Worm (Caenorhabditis elegans) whole organism, L1 larva: ENCODE measurements around the gene F53F4.11.

Source experiments
- C16A3.4 ChIP-seq: fragments of 150-350 bp; optimal IDR thresholded peaks from 2 replicates; lab custom pipeline; 2014; ENCODE audit warnings: missing biosample characterization, missing genetic modification characterization
- aha-1 ChIP-seq: fragments of 150-350 bp; optimal IDR thresholded peaks from 2 replicates; lab custom pipeline; 2014; ENCODE audit warnings: missing biosample characterization, missing genetic modification characterization
- alr-1 ChIP-seq: fragments of 200-800 bp; sonication (Bioruptor generic); optimal IDR thresholded peaks from 2 replicates; lab custom pipeline; 2018; ENCODE audit warnings: borderline replicate concordance, mild to moderate bottlenecking, missing genetic modification characterization, missing compliant biosample characterization
- ama-1 ChIP-seq: fragments of 150-350 bp; optimal IDR thresholded peaks from 2 replicates; lab custom pipeline; 2014
- blmp-1 ChIP-seq: fragments of 150-350 bp; optimal IDR thresholded peaks from 2 replicates; lab custom pipeline; 2014; ENCODE audit warnings: missing biosample characterization, missing genetic modification characterization
- ceh-8 ChIP-seq: fragments of 200-800 bp; sonication (Bioruptor generic); optimal IDR thresholded peaks from 2 replicates; lab custom pipeline; 2018; ENCODE audit warnings: mild to moderate bottlenecking, missing genetic modification characterization, moderate library complexity, missing compliant biosample characterization
- ceh-82 ChIP-seq, 3 experiments: fragments of 150-350 bp in 1 of 3; sonication (generic microtip) in 2 of 3; optimal IDR thresholded peaks; 2 replicates each; lab custom pipeline; 2014 to 2017; ENCODE audit warnings: missing biosample characterization in 3 of 3, missing genetic modification characterization in 3 of 3
- dpl-1 ChIP-seq, 3 experiments: fragments of 150-350 bp in 2 of 3; sonication (generic microtip) in 1 of 3; optimal IDR thresholded peaks; 2 replicates each; lab custom pipeline; 2014 to 2017; ENCODE audit warnings: missing biosample characterization in 3 of 3, missing genetic modification characterization in 3 of 3, missing genetic modification reagents in 3 of 3
- efl-1 ChIP-seq, 4 experiments: fragments of 150-350 bp; optimal IDR thresholded peaks in 3 of 4; peaks in 1 of 4; 1 replicate in 1 of 4; 2 replicates in 3 of 4; lab custom pipeline; 2014; ENCODE audit warnings: missing biosample characterization in 2 of 4, missing genetic modification characterization in 2 of 4, missing genetic modification reagents in 2 of 4
- efl-3 ChIP-seq: fragments of 200-800 bp; sonication (Bioruptor generic); optimal IDR thresholded peaks from 2 replicates; lab custom pipeline; 2018; ENCODE audit warnings: mild to moderate bottlenecking, missing genetic modification characterization, missing compliant biosample characterization
- egl-13 ChIP-seq: sonication (generic microtip); optimal IDR thresholded peaks from 2 replicates; lab custom pipeline; 2016; ENCODE audit warnings: missing genotype, missing genetic modification reagents, missing genetic modification characterization, missing compliant biosample characterization
- elt-2 ChIP-seq: sonication (generic microtip); optimal IDR thresholded peaks from 2 replicates; lab custom pipeline; 2016; ENCODE audit warnings: missing genetic modification characterization, mild to moderate bottlenecking, inconsistent platforms, missing compliant biosample characterization, missing genetic modification reagents
- elt-3 ChIP-seq, 6 experiments: fragments of 150-350 bp in 1 of 6; sonication (generic microtip); optimal IDR thresholded peaks; 2 replicates each; lab custom pipeline; 2017 to 2018; ENCODE audit warnings: missing biosample characterization in 6 of 6, missing genetic modification characterization in 6 of 6, inconsistent platforms in 1 of 6
- fkh-4 ChIP-seq: sonication (generic microtip); optimal IDR thresholded peaks from 2 replicates; lab custom pipeline; 2016; ENCODE audit warnings: missing compliant biosample characterization, missing genetic modification characterization, borderline replicate concordance
- fkh-8 ChIP-seq: sonication (generic microtip); optimal IDR thresholded peaks from 2 replicates; lab custom pipeline; 2016; ENCODE audit warnings: mild to moderate bottlenecking, missing genetic modification characterization, missing compliant biosample characterization
- fos-1 ChIP-seq: fragments of 150-350 bp; optimal IDR thresholded peaks from 2 replicates; lab custom pipeline; 2014; ENCODE audit warnings: missing biosample characterization, missing genetic modification characterization
- isw-1 ChIP-seq: fragments of 200-800 bp; sonication (Bioruptor generic); IDR thresholded peaks from 2 replicates; pipeline ENCODE4 v1.3.6; 2022; ENCODE audit warnings: missing genetic modification characterization, missing compliant biosample characterization
- lin-13 ChIP-seq: fragments of 150-350 bp; optimal IDR thresholded peaks from 2 replicates; lab custom pipeline; 2014; ENCODE audit warnings: missing biosample characterization, missing genetic modification reagents, missing genetic modification characterization
- lin-14 ChIP-seq: fragments of 200-800 bp; sonication (Bioruptor generic); optimal IDR thresholded peaks from 2 replicates; lab custom pipeline; 2018; ENCODE audit warnings: mild to moderate bottlenecking, missing genetic modification characterization, moderate library complexity, missing compliant biosample characterization
- lin-15B ChIP-seq: fragments of 150-350 bp; sonication (generic microtip); optimal IDR thresholded peaks from 3 replicates; lab custom pipeline; 2014; ENCODE audit warnings: missing biosample characterization, missing genetic modification characterization
- lin-35 ChIP-seq, 2 experiments: fragments of 150-350 bp; optimal IDR thresholded peaks; 2 replicates each; lab custom pipeline; 2014; ENCODE audit warnings: missing biosample characterization in 2 of 2, missing genetic modification characterization in 2 of 2, missing genetic modification reagents in 2 of 2
- lin-39 ChIP-seq: fragments of 150-350 bp; optimal IDR thresholded peaks from 2 replicates; lab custom pipeline; 2014; ENCODE audit warnings: missing biosample characterization, missing genetic modification reagents, missing genetic modification characterization
- lir-3 ChIP-seq: sonication (generic microtip); optimal IDR thresholded peaks from 2 replicates; lab custom pipeline; 2016; ENCODE audit warnings: mild to moderate bottlenecking, missing genetic modification characterization, moderate library complexity, missing compliant biosample characterization; ENCODE audit not compliant: poor library complexity
- lsy-2 ChIP-seq, 2 experiments: fragments of 150-350 bp; optimal IDR thresholded peaks; 2 replicates each; lab custom pipeline; 2014; ENCODE audit warnings: missing biosample characterization in 2 of 2, missing genetic modification characterization in 2 of 2
- mef-2 ChIP-seq: fragments of 150-350 bp; optimal IDR thresholded peaks from 2 replicates; lab custom pipeline; 2014; ENCODE audit warnings: missing biosample characterization, missing genetic modification characterization
- nhr-11 ChIP-seq: fragments of 150-350 bp; optimal IDR thresholded peaks from 2 replicates; lab custom pipeline; 2014; ENCODE audit warnings: missing biosample characterization, missing genetic modification characterization
- nhr-12 ChIP-seq: sonication (generic microtip); optimal IDR thresholded peaks from 2 replicates; lab custom pipeline; 2017; ENCODE audit warnings: missing biosample characterization, missing genetic modification characterization
- nhr-20 ChIP-seq: sonication (generic microtip); optimal IDR thresholded peaks from 2 replicates; lab custom pipeline; 2016; ENCODE audit warnings: mild to moderate bottlenecking, missing genetic modification characterization, missing compliant biosample characterization
- nhr-237 ChIP-seq: fragments of 150-350 bp; optimal IDR thresholded peaks from 2 replicates; lab custom pipeline; 2014; ENCODE audit warnings: missing biosample characterization, missing genetic modification characterization
- nhr-47 ChIP-seq: sonication (generic microtip); optimal IDR thresholded peaks from 2 replicates; lab custom pipeline; 2016; ENCODE audit warnings: mild to moderate bottlenecking, missing genetic modification characterization, moderate library complexity, missing compliant biosample characterization
- nhr-71 ChIP-seq: sonication (generic microtip); optimal IDR thresholded peaks from 2 replicates; lab custom pipeline; 2016; ENCODE audit warnings: mild to moderate bottlenecking, missing genetic modification characterization, moderate library complexity, missing compliant biosample characterization
- nhr-85 ChIP-seq: sonication (generic microtip); peaks from one replicate; lab custom pipeline; 2016; ENCODE audit warnings: missing genetic modification characterization, inconsistent platforms, missing compliant biosample characterization
- pax-3 ChIP-seq: fragments of 200-800 bp; sonication (Bioruptor generic); optimal IDR thresholded peaks from 2 replicates; lab custom pipeline; 2018; ENCODE audit warnings: mild to moderate bottlenecking, missing genetic modification characterization, moderate library complexity, missing compliant biosample characterization
- rnt-1 ChIP-seq: sonication (generic microtip); optimal IDR thresholded peaks from 2 replicates; lab custom pipeline; 2016; ENCODE audit warnings: mild to moderate bottlenecking, missing genetic modification characterization, moderate library complexity, missing compliant biosample characterization
- skn-1 ChIP-seq: fragments of 150-350 bp; optimal IDR thresholded peaks from 2 replicates; lab custom pipeline; 2014; ENCODE audit warnings: missing biosample characterization, missing genetic modification characterization
- snu-23 ChIP-seq: sonication (generic microtip); optimal IDR thresholded peaks from 2 replicates; lab custom pipeline; 2016; ENCODE audit warnings: missing genetic modification characterization, missing compliant biosample characterization
- sptf-1 ChIP-seq: fragments of 150-350 bp; optimal IDR thresholded peaks from 2 replicates; lab custom pipeline; 2014; ENCODE audit warnings: missing biosample characterization, missing genetic modification characterization
- sup-37 ChIP-seq: fragments of 200-800 bp; sonication (Bioruptor generic); optimal IDR thresholded peaks from 2 replicates; lab custom pipeline; 2018; ENCODE audit warnings: mild to moderate bottlenecking, missing genetic modification characterization, missing compliant biosample characterization
- swsn-7 ChIP-seq: sonication (generic microtip); optimal IDR thresholded peaks from 2 replicates; lab custom pipeline; 2016; ENCODE audit warnings: missing genetic modification characterization, missing compliant biosample characterization
- tbx-2 ChIP-seq: sonication (generic microtip); optimal IDR thresholded peaks from 2 replicates; lab custom pipeline; 2016; ENCODE audit warnings: missing genetic modification characterization, missing compliant biosample characterization
- unc-62 ChIP-seq: fragments of 150-350 bp; optimal IDR thresholded peaks from 2 replicates; lab custom pipeline; 2014; ENCODE audit warnings: missing biosample characterization, missing genetic modification reagents, missing genetic modification characterization
- zag-1 ChIP-seq: fragments of 150-350 bp; optimal IDR thresholded peaks from 2 replicates; lab custom pipeline; 2014; ENCODE audit warnings: missing biosample characterization, missing genetic modification characterization

The F53F4.11 gene

DNA sequence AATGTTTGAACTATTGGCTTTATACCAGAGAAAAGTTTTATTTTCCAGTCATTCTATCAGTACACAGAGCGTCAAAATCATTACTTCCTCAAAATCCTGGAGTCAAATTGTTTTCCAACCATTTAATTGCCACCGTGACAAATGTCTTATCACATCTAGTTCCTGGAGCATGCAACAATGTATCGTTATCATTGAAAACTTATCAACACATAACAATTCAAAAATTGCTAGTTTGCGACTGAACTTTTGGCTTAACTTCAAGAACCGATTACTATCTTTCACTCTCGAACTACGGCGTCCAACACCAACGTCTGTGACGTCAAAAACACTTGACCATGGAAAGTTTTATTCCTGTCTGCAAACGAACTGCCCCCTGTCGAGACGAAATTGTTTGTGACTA is 13.7 kb upstream of the F53F4.11 start (continued):
- TF ChIP-seq swsn-7 (tag; lab: Kevin White, UChicago) (no peak), nhr-71 (tag; lab: Kevin White, UChicago) (peak; percentile 20), zag-1 (tag; lab: Kevin White, UChicago) (no peak), lin-39 (tag; lab: Kevin White, UChicago) (no peak), mef-2 (tag; lab: Kevin White, UChicago) (no peak), elt-3 (tag; optimal IDR thresholded peaks at IDR 0.05; lab: Kevin White, UChicago) (no peak), unc-62 (GFP tag; lab: Kevin White, UChicago) (no peak), aha-1 (no peak)

- TF ChIP-seq nhr-85, result peak; percentile 57
- TF ChIP-seq nhr-20 (tag; lab: Kevin White, UChicago), result peak; percentile 0
- TF ChIP-seq blmp-1 (tag; lab: Kevin White, UChicago), result peak; percentile 73
- TF ChIP-seq ama-1 (lab: Kevin White, UChicago), result no peak
Observed at ce11 chrV:13636411-13636810, 12.1 kb upstream of the F53F4.11 start.

ce11 chrV:13634149-13634548 is 9.8 kb upstream of the F53F4.11 start, which contains the start of gene H37A05.2:
TSS of gene H37A05.2 (minus strand) at chrV:13634249.
- TF ChIP-seq lin-13, result no peak
- TF ChIP-seq, all 84 proteins: peak for 0

DNA sequence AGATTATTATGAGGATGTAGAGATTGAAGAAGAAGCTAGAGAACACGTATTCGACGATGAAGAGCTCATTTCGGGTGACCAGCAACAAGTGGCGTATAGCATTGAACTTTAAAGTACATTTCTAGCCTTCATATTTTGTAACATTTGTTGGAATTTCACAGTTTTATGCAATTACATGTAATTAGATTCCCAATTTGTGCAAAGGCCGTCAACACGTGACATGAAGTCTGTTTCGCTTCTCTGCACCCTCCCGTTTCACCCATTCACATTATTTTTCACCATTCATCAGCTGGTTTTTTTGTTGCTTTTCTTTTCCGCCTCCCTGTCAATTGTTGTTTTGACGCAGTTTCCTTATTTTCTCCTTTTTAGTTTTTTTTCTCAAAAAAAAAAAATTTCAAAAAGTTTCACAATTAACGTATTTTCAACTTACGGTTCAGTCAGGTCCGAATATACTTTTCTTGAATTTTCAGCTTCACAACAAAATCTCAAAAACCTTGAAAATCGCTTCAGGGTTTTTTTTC is 2.8 kb upstream of the F53F4.11 start, which contains the start of gene sde-2:
Gene sde-2 (plus strand): TSS at position 471 of the 521 bp plus-strand sequence.
- no peak for TF ChIP-seq fos-1 (tag; lab: Kevin White, UChicago)
- TF ChIP-seq snu-23, result peak; percentile 33
- peak; percentile 49 for TF ChIP-seq nhr-71 (tag; lab: Kevin White, UChicago)
- TF ChIP-seq skn-1 (tag; lab: Kevin White, UChicago), result no peak
- peak in 2 of 3 experiments; percentile 28 to 38 for TF ChIP-seq dpl-1 (GFP tag; optimal IDR thresholded peaks at IDR 0.05; lab: Kevin White, UChicago)
- peak; percentile 33 for TF ChIP-seq swsn-7 (tag; lab: Kevin White, UChicago)
- TF ChIP-seq tbx-2 (tag; lab: Kevin White, UChicago), result peak; percentile 44
- TF ChIP-seq C16A3.4 (tag; lab: Kevin White, UChicago), result no peak
- no peak for TF ChIP-seq nhr-237 (tag; lab: Kevin White, UChicago)
- TF ChIP-seq ceh-82 (tag; optimal IDR thresholded peaks at IDR 0.05; lab: Kevin White, UChicago), result peak in 1 of 3 experiments; percentile 0
- peak; percentile 57 for TF ChIP-seq ceh-8
- no peak for TF ChIP-seq elt-2
- TF ChIP-seq efl-1 (optimal IDR thresholded peaks at IDR 0.05; lab: Kevin White, UChicago), result peak; percentile 6 to 39
- peak; percentile 28 to 86 for TF ChIP-seq efl-1 (GFP tag; optimal IDR thresholded peaks at IDR 0.05 in 1 of 2; lab: Kevin White, UChicago)
- TF ChIP-seq efl-3, result no peak
- peak; percentile 16; the same call in 1 of the 2 replicates for TF ChIP-seq isw-1 (GFP tag; lab: Robert Waterston, UW)
- TF ChIP-seq nhr-11 (tag; lab: Kevin White, UChicago), result no peak
- TF ChIP-seq lsy-2 (tag; optimal IDR thresholded peaks at IDR 0.05; lab: Kevin White, UChicago), result peak in 1 of 2 experiments; percentile 27
- peak; percentile 82 for TF ChIP-seq lin-14 (GFP tag; lab: Kevin White, UChicago)
- no peak for TF ChIP-seq alr-1
- TF ChIP-seq pax-3 (tag; lab: Kevin White, UChicago), result peak; percentile 36
- peak; percentile 6 to 47 for TF ChIP-seq lin-35 (GFP tag; optimal IDR thresholded peaks at IDR 0.05; lab: Kevin White, UChicago)
- TF ChIP-seq sptf-1 (tag; lab: Kevin White, UChicago), result no peak

ce11 chrV:13625517-13626097 is 1.3 kb upstream of the F53F4.11 start, which contains the start of the genes nduv-2 and F53F4.12:
TSS of gene nduv-2 (minus strand) at chrV:13625567.
TSS of gene F53F4.12 (plus strand) at chrV:13626047.
- TF ChIP-seq rnt-1 (tag; lab: Kevin White, UChicago) (peak; percentile 67), ceh-8 (no peak), nhr-11 (tag; lab: Kevin White, UChicago) (no peak), lin-15B (peak; percentile 48), alr-1 (no peak), sup-37 (GFP tag; lab: Kevin White, UChicago) (no peak), egl-13 (no peak), C16A3.4 (tag; lab: Kevin White, UChicago) (peak; percentile 20), fkh-8 (tag; lab: Kevin White, UChicago) (no peak), fkh-4 (no peak), nhr-71 (tag; lab: Kevin White, UChicago) (peak; percentile 16), elt-2 (no peak), lsy-2 (tag; optimal IDR thresholded peaks at IDR 0.05; lab: Kevin White, UChicago) (peak in 1 of 2 experiments; percentile 66), nhr-12 (tag; lab: Kevin White, UChicago) (no peak), sptf-1 (tag; lab: Kevin White, UChicago) (no peak), lin-35 (GFP tag; optimal IDR thresholded peaks at IDR 0.05; lab: Kevin White, UChicago) (peak; percentile 31 to 45), nhr-47 (tag; lab: Kevin White, UChicago) (peak; percentile 1), lin-13 (no peak), lir-3 (tag; lab: Kevin White, UChicago) (peak; percentile 13)
